ENCODE assay signal across 2 fruit fly cellular contexts in genomic region chr3L:12374420-12374819, dm6.
TF ChIP-seq lines count a peak whose summit lies in the region.

No protein-coding gene starts in this region.

- TF ChIP-seq CTCF in whole organism, embryonic (GFP tag; optimal IDR thresholded peaks at IDR 0.05; lab: Kevin White, UChicago) = no peak

TF ChIP-seq in whole organism, embryonic, 481 proteins besides CTCF, POLR2A, EP300 and RAD21 (continues in another document):
- TF ChIP-seq CG17612 (GFP tag; IDR thresholded peaks at IDR 0.05; lab: Robert Waterston, UW) (no peak), CG2120 (GFP tag; optimal IDR thresholded peaks at IDR 0.05; lab: Kevin White, UChicago) (peak; percentile 52), NfI (GFP tag; optimal IDR thresholded peaks at IDR 0.05; lab: Kevin White, UChicago) (peak; percentile 17), CG15269 (tag; optimal IDR thresholded peaks at IDR 0.05; lab: Kevin White, UChicago) (no peak), Hr51 (GFP tag; optimal IDR thresholded peaks at IDR 0.05; lab: Kevin White, UChicago) (peak in 1 of 2 experiments; percentile 33), lov (optimal IDR thresholded peaks at IDR 0.05; lab: Kevin White, UChicago) (no peak), lov (GFP tag; IDR thresholded peaks at IDR 0.05; lab: Robert Waterston, UW) (no peak), vfl (GFP tag; optimal IDR thresholded peaks at IDR 0.05; lab: Kevin White, UChicago) (no peak), CG12744 (GFP tag; optimal IDR thresholded peaks at IDR 0.05; lab: Kevin White, UChicago) (no peak), prd (optimal IDR thresholded peaks at IDR 0.05; lab: Kevin White, UChicago) (no peak), prd (GFP tag; IDR thresholded peaks at IDR 0.05; lab: Robert Waterston, UW) (0 out of 3 replicates have a peak, but pooled peaks have one; percentile 17), lab (GFP tag; optimal IDR thresholded peaks at IDR 0.05; lab: Kevin White, UChicago) (peak; percentile 51), Ptx1 (GFP tag; IDR thresholded peaks at IDR 0.05; lab: Robert Waterston, UW) (peak; percentile 30; the same call in 1 of the 2 replicates), CG2678 (tag; optimal IDR thresholded peaks at IDR 0.05; lab: Kevin White, UChicago) (peak; percentile 37), CG17328 (GFP tag; IDR thresholded peaks at IDR 0.05; lab: Robert Waterston, UW) (0 out of 2 replicates have a peak, but pooled peaks have one; percentile 11), CG31441 (GFP tag; IDR thresholded peaks at IDR 0.05; lab: Robert Waterston, UW) (0 out of 2 replicates have a peak, but pooled peaks have one; percentile 11), unpg (GFP tag; optimal IDR thresholded peaks at IDR 0.05; lab: Kevin White, UChicago) (no peak), lmd (GFP tag; IDR thresholded peaks at IDR 0.05; lab: Robert Waterston, UW) (no peak), CG18599 (GFP tag; optimal IDR thresholded peaks at IDR 0.05; lab: Kevin White, UChicago) (peak; percentile 54), hkb (optimal IDR thresholded peaks at IDR 0.05; lab: Kevin White, UChicago) (no peak), hkb (GFP tag; IDR thresholded peaks at IDR 0.05; lab: Robert Waterston, UW) (0 out of 2 replicates have a peak, but pooled peaks have one; percentile 33), CG5245 (GFP tag; optimal IDR thresholded peaks at IDR 0.05; lab: Kevin White, UChicago) (no peak), Rfx (GFP tag; IDR thresholded peaks at IDR 0.05; lab: Robert Waterston, UW) (0 out of 2 replicates have a peak, but pooled peaks have one; percentile 9), CG6854 (GFP tag; optimal IDR thresholded peaks at IDR 0.05; lab: Kevin White, UChicago) (no peak), tio (GFP tag; optimal IDR thresholded peaks at IDR 0.05; lab: Kevin White, UChicago) (peak; percentile 2), Sox102F (GFP tag; optimal IDR thresholded peaks at IDR 0.05; lab: Kevin White, UChicago) (peak; percentile 13), lilli (GFP tag; optimal IDR thresholded peaks at IDR 0.05; lab: Kevin White, UChicago) (peak; percentile 22), dpn (GFP tag; optimal IDR thresholded peaks at IDR 0.05; lab: Kevin White, UChicago) (peak in 1 of 2 experiments; percentile 13), CG12391 (tag; optimal IDR thresholded peaks at IDR 0.05; lab: Kevin White, UChicago) (no peak), dmrt99B (tag; optimal IDR thresholded peaks at IDR 0.05; lab: Kevin White, UChicago) (peak; percentile 36), Hmr (GFP tag; optimal IDR thresholded peaks at IDR 0.05; lab: Kevin White, UChicago) (peak; percentile 35), CG18764 (GFP tag; optimal IDR thresholded peaks at IDR 0.05; lab: Kevin White, UChicago) (no peak), sens (GFP tag; lab: Kevin White, UChicago) (peak; percentile 36), CG17186 (GFP tag; optimal IDR thresholded peaks at IDR 0.05; lab: Kevin White, UChicago) (no peak), Meics (GFP tag; optimal IDR thresholded peaks at IDR 0.05; lab: Kevin White, UChicago) (peak; percentile 17), Optix (GFP tag; IDR thresholded peaks at IDR 0.05; lab: Robert Waterston, UW) (0 out of 3 replicates have a peak, but pooled peaks have one; percentile 18), row (GFP tag; IDR thresholded peaks at IDR 0.05; lab: Robert Waterston, UW) (peak; percentile 41; the same call in 1 of the 3 replicates), Fer3 (tag; optimal IDR thresholded peaks at IDR 0.05; lab: Kevin White, UChicago) (peak; percentile 12), slbo (GFP tag; IDR thresholded peaks at IDR 0.05; lab: Robert Waterston, UW) (peak; percentile 52; the same call in 1 of the 2 replicates), CG7987 (GFP tag; optimal IDR thresholded peaks at IDR 0.05; lab: Kevin White, UChicago) (no peak), bab2 (GFP tag; optimal IDR thresholded peaks at IDR 0.05; lab: Kevin White, UChicago) (peak; percentile 17), CG32532 (GFP tag; IDR thresholded peaks at IDR 0.05; lab: Robert Waterston, UW) (peak; percentile 39; the same call in 1 of the 2 replicates), Med (GFP tag; lab: Kevin White, UChicago) (peak; percentile 73), pho (GFP tag; optimal IDR thresholded peaks at IDR 0.05; lab: Kevin White, UChicago) (no peak)

TF ChIP-seq in whole organism, prepupa, 60 proteins besides CTCF, POLR2A, EP300 and RAD21:
- TF ChIP-seq lz (GFP tag; optimal IDR thresholded peaks at IDR 0.05; lab: Kevin White, UChicago) (no peak), Ets21C (GFP tag; optimal IDR thresholded peaks at IDR 0.05; lab: Kevin White, UChicago) (no peak), fkh (GFP tag; optimal IDR thresholded peaks at IDR 0.05; lab: Kevin White, UChicago) (no peak), CG8632 (GFP tag; optimal IDR thresholded peaks at IDR 0.05; lab: Kevin White, UChicago) (no peak), svp (GFP tag; lab: Kevin White, UChicago) (peak; percentile 5), CG6854 (GFP tag; optimal IDR thresholded peaks at IDR 0.05; lab: Kevin White, UChicago) (no peak), CG10631 (GFP tag; optimal IDR thresholded peaks at IDR 0.05; lab: Kevin White, UChicago) (no peak), CG8319 (GFP tag; optimal IDR thresholded peaks at IDR 0.05; lab: Kevin White, UChicago) (no peak), Sox102F (GFP tag; optimal IDR thresholded peaks at IDR 0.05; lab: Kevin White, UChicago) (no peak), Sox15 (GFP tag; optimal IDR thresholded peaks at IDR 0.05; lab: Kevin White, UChicago) (no peak), achi (GFP tag; optimal IDR thresholded peaks at IDR 0.05; lab: Kevin White, UChicago) (no peak), fd59A (GFP tag; optimal IDR thresholded peaks at IDR 0.05; lab: Kevin White, UChicago) (no peak), Lpt (GFP tag; optimal IDR thresholded peaks at IDR 0.05; lab: Kevin White, UChicago) (no peak), CG6163 (GFP tag; IDR thresholded peaks at IDR 0.05; lab: Robert Waterston, UW) (0 out of 3 replicates have a peak, but pooled peaks have one; percentile 15)

Comparison
In these comparisons a context has a peak if more than half of its experiments do, and no peak if none do; other contexts are left out.
1. Of the 7 proteins assayed by ChIP-seq in both whole organism, embryonic and whole organism, prepupa: peak only in whole organism, embryonic: Sox102F; only in whole organism, prepupa: none; in both: none; in neither: 6.